Worm (Caenorhabditis elegans) whole organism, L3 larva: ENCODE results near the gene ceh-24.

Source experiments
- R02D3.7 ChIP-seq: fragments of 150-350 bp; optimal IDR thresholded peaks from 2 replicates; lab custom pipeline; 2014; ENCODE audit warnings: missing biosample characterization, missing genetic modification characterization
- ZK546.5 ChIP-seq: sonication (generic microtip); optimal IDR thresholded peaks from 2 replicates; lab custom pipeline; 2017; ENCODE audit warnings: missing biosample characterization, missing genetic modification characterization
- aly-2 ChIP-seq: fragments of 150-350 bp; optimal IDR thresholded peaks from 2 replicates; lab custom pipeline; 2014; ENCODE audit warnings: missing biosample characterization, missing genetic modification characterization
- ama-1 ChIP-seq: fragments of 150-350 bp; optimal IDR thresholded peaks from 2 replicates; lab custom pipeline; 2018
- ceh-28 ChIP-seq: fragments of 150-350 bp; optimal IDR thresholded peaks from 2 replicates; lab custom pipeline; 2014; ENCODE audit warnings: missing biosample characterization, missing genetic modification reagents, missing genetic modification characterization
- ceh-82 ChIP-seq: fragments of 150-350 bp; optimal IDR thresholded peaks from 2 replicates; lab custom pipeline; 2014; ENCODE audit warnings: missing biosample characterization, missing genetic modification characterization
- ceh-9 ChIP-seq: sonication (generic microtip); optimal IDR thresholded peaks from 2 replicates; lab custom pipeline; 2018; ENCODE audit warnings: missing biosample characterization, missing genetic modification characterization
- daf-12 ChIP-seq: fragments of 150-350 bp; optimal IDR thresholded peaks from 2 replicates; lab custom pipeline; 2014; ENCODE audit warnings: missing biosample characterization, missing genetic modification reagents, missing genetic modification characterization
- egl-5 ChIP-seq: fragments of 150-350 bp; optimal IDR thresholded peaks from 2 replicates; lab custom pipeline; 2017; ENCODE audit warnings: missing biosample characterization, missing genetic modification reagents, missing genetic modification characterization, inconsistent platforms
- elt-2 ChIP-seq: sonication (generic microtip); optimal IDR thresholded peaks from 2 replicates; lab custom pipeline; 2016; ENCODE audit warnings: missing genetic modification reagents, mild to moderate bottlenecking, missing genetic modification characterization, missing compliant biosample characterization
- elt-3 ChIP-seq, 3 experiments: fragments of 150-350 bp in 1 of 3; sonication (generic microtip) in 2 of 3; optimal IDR thresholded peaks; 2 replicates in 2 of 3; 4 replicates in 1 of 3; lab custom pipeline; 2014 to 2017; ENCODE audit warnings: missing biosample characterization in 3 of 3, missing genetic modification characterization in 3 of 3
- eor-1 ChIP-seq, 2 experiments: fragments of 150-350 bp; optimal IDR thresholded peaks; 2 replicates each; lab custom pipeline; 2014 to 2018; ENCODE audit warnings: missing biosample characterization in 2 of 2, missing genetic modification characterization in 2 of 2
- fkh-2 ChIP-seq: fragments of 150-350 bp; optimal IDR thresholded peaks from 2 replicates; lab custom pipeline; 2014; ENCODE audit warnings: missing biosample characterization, missing genetic modification reagents, missing genetic modification characterization
- fos-1 ChIP-seq: fragments of 150-350 bp; optimal IDR thresholded peaks from 2 replicates; lab custom pipeline; 2014; ENCODE audit warnings: missing biosample characterization, missing genetic modification characterization
- hmg-11 ChIP-seq: sonication (generic microtip); optimal IDR thresholded peaks from 2 replicates; lab custom pipeline; 2016; ENCODE audit warnings: missing genetic modification characterization, missing compliant biosample characterization
- jun-1 ChIP-seq: fragments of 150-350 bp; optimal IDR thresholded peaks from 2 replicates; lab custom pipeline; 2014; ENCODE audit warnings: missing biosample characterization, missing genetic modification reagents, missing genetic modification characterization
- lin-15B ChIP-seq: fragments of 150-350 bp; optimal IDR thresholded peaks from 2 replicates; lab custom pipeline; 2014; ENCODE audit warnings: missing biosample characterization, missing genetic modification characterization
- lin-39 ChIP-seq: fragments of 150-350 bp; optimal IDR thresholded peaks from 2 replicates; lab custom pipeline; 2018; ENCODE audit warnings: missing biosample characterization, missing genetic modification reagents, missing genetic modification characterization
- lsy-12 ChIP-seq: sonication (generic microtip); optimal IDR thresholded peaks from 2 replicates; lab custom pipeline; 2016; ENCODE audit warnings: mild to moderate bottlenecking, missing genetic modification characterization, missing compliant biosample characterization
- mdl-1 ChIP-seq: fragments of 150-350 bp; optimal IDR thresholded peaks from 2 replicates; lab custom pipeline; 2014; ENCODE audit warnings: missing biosample characterization, missing genetic modification characterization
- mml-1 ChIP-seq: fragments of 150-350 bp; sonication (generic microtip); optimal IDR thresholded peaks from 3 replicates; lab custom pipeline; 2014; ENCODE audit warnings: missing biosample characterization, missing genetic modification characterization
- nfya-1 ChIP-seq: sonication (generic microtip); optimal IDR thresholded peaks from 2 replicates; lab custom pipeline; 2017; ENCODE audit warnings: missing genetic modification characterization, mild to moderate bottlenecking, missing compliant biosample characterization, antibody characterized with exemption, moderate library complexity; ENCODE audit not compliant: insufficient read depth
- nhr-12 ChIP-seq: fragments of 150-350 bp; optimal IDR thresholded peaks from 2 replicates; lab custom pipeline; 2014; ENCODE audit warnings: missing biosample characterization, missing genetic modification characterization
- nhr-23 ChIP-seq: fragments of 150-350 bp; optimal IDR thresholded peaks from 2 replicates; lab custom pipeline; 2014; ENCODE audit warnings: missing biosample characterization, missing genetic modification reagents, missing genetic modification characterization
- nhr-25 ChIP-seq: sonication (generic microtip); optimal IDR thresholded peaks from 2 replicates; lab custom pipeline; 2017; ENCODE audit warnings: missing biosample characterization, missing genetic modification characterization
- nhr-28 ChIP-seq: fragments of 150-350 bp; optimal IDR thresholded peaks from 2 replicates; lab custom pipeline; 2014; ENCODE audit warnings: missing biosample characterization, missing genetic modification characterization
- nhr-43 ChIP-seq: sonication (generic microtip); optimal IDR thresholded peaks from 2 replicates; lab custom pipeline; 2016; ENCODE audit warnings: mild to moderate bottlenecking, missing genetic modification characterization, missing compliant biosample characterization; ENCODE audit not compliant: poor library complexity, severe bottlenecking
- nhr-67 ChIP-seq: fragments of 150-350 bp; optimal IDR thresholded peaks from 2 replicates; lab custom pipeline; 2014; ENCODE audit warnings: missing biosample characterization, missing genetic modification characterization
- nhr-77 ChIP-seq: fragments of 150-350 bp; optimal IDR thresholded peaks from 2 replicates; lab custom pipeline; 2014; ENCODE audit warnings: missing biosample characterization, missing genetic modification characterization
- pha-4 ChIP-seq: fragments of 150-350 bp; optimal IDR thresholded peaks from 2 replicates; lab custom pipeline; 2014; ENCODE audit warnings: missing biosample characterization, missing genetic modification reagents, missing genetic modification characterization
- pqm-1 ChIP-seq: fragments of 150-350 bp; optimal IDR thresholded peaks from 2 replicates; lab custom pipeline; 2017; ENCODE audit warnings: missing biosample characterization, missing genetic modification characterization, inconsistent platforms
- snpc-4 ChIP-seq: fragments of 150-350 bp; optimal IDR thresholded peaks from 2 replicates; lab custom pipeline; 2014; ENCODE audit warnings: missing biosample characterization, missing genetic modification characterization
- tbx-2 ChIP-seq: sonication (generic microtip); optimal IDR thresholded peaks from 2 replicates; lab custom pipeline; 2016; ENCODE audit warnings: mild to moderate bottlenecking, missing genetic modification characterization, missing compliant biosample characterization
- unc-39 ChIP-seq: sonication (generic microtip); optimal IDR thresholded peaks from 4 replicates; lab custom pipeline; 2017; ENCODE audit warnings: missing biosample characterization, missing genetic modification characterization
- unc-62 ChIP-seq: fragments of 150-350 bp; sonication (generic microtip); optimal IDR thresholded peaks from 4 replicates; lab custom pipeline; 2014; ENCODE audit warnings: missing biosample characterization, missing genetic modification reagents, missing genetic modification characterization
- zag-1 ChIP-seq: fragments of 150-350 bp; optimal IDR thresholded peaks from 2 replicates; lab custom pipeline; 2014; ENCODE audit warnings: missing biosample characterization, missing genetic modification characterization
- ztf-11 ChIP-seq: fragments of 150-350 bp; optimal IDR thresholded peaks from 2 replicates; lab custom pipeline; 2014; ENCODE audit warnings: missing biosample characterization, missing genetic modification characterization
- ztf-4 ChIP-seq: fragments of 150-350 bp; optimal IDR thresholded peaks from 2 replicates; lab custom pipeline; 2014; ENCODE audit warnings: missing biosample characterization, missing genetic modification characterization

ceh-24 gene

DNA sequence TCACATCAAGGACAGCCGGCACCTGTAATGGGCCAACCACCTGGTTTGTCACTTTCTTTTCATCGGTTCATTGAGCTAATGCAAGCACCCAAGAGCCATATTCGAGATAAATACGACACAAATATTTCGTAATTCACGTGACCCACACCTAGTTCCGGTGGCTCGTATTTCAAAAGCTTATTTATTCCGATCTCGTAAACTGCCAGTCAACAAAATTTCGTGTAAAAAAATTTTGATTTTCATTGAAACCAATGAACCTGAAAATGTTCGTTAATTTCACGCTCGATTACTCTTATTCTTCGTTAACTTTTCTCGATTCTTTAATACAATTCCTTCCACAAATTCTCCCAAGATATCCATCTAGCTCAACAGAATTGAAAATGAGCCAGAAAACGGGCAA lies 22.9 kb upstream of the ceh-24 start:
- TF ChIP-seq nhr-12 (tag; lab: Kevin White, UChicago) (no peak), daf-12 (tag; lab: Kevin White, UChicago) (no peak), fos-1 (tag; lab: Kevin White, UChicago) (no peak), nhr-67 (tag; lab: Kevin White, UChicago) (no peak), nhr-43 (tag; lab: Kevin White, UChicago) (no peak), eor-1 (tag; optimal IDR thresholded peaks at IDR 0.05; lab: Kevin White, UChicago) (no peak), lsy-12 (tag; lab: Kevin White, UChicago) (no peak), nhr-28 (no peak), zag-1 (tag; lab: Kevin White, UChicago) (no peak)

DNA sequence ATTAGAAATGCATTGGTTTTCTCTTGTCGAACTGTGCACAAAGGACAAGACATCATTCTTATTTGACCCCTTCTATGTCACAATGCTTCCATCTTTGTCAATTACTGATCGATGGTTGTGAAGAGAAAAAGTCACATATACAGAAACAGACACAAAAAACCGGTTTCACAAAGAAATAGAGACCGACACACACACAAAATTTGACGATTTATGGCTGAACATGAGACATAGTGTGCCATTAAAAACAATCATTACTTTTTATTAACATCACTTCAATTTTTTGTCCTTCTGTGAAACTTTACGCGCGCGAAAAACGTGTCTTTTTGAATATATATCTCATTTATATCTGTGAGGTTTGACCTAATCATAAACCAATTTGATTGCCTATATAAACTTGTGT lies 22.5 kb upstream of the ceh-24 start:
- TF ChIP-seq fkh-2 (tag; lab: Kevin White, UChicago): no peak
- TF ChIP-seq nhr-25: peak; percentile 79
- peak; percentile 20 for TF ChIP-seq nhr-43 (tag; lab: Kevin White, UChicago)
- peak; percentile 73 for TF ChIP-seq egl-5 (tag; lab: Kevin White, UChicago)
- peak; percentile 84 for TF ChIP-seq nhr-23

- TF ChIP-seq ama-1 (lab: Kevin White, UChicago): peak; percentile 36
- TF ChIP-seq unc-62: no peak
- TF ChIP-seq, all 47 proteins: peak for 1
These were observed 19.0 kb upstream of the ceh-24 start for ce11 chrV:13794046-13794445.

DNA sequence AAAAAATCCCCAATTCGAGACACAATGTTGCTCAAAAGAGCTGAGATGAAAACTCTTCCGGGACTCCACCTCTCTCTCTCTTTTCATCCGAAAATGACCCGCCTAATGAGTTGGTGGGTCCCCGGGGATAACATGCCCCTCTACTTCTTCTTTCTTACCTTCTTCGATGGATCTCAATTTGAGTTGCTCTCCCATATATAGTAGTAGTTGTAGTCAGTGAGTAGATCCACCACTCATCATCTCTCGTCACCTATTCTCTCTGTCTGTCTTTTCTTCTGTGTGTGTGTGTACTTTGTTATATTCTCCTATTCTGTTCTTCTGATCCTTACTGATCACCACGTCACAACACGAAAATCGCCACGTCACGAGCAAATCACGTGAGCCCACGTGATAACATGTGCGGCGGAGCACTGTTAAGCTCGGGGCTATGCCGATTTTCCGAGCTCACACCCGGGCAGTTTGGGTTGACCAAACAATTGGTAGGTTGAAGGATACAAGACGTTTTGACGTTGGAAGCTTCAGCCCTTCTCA lies 16.7 kb upstream of the ceh-24 start, which contains the start of gene twk-32:
twk-32 (plus strand) TSS at position 396 of the 531 bp plus-strand sequence.
- TF ChIP-seq pha-4 (tag; lab: Kevin White, UChicago) (peak; percentile 34), hmg-11 (tag; lab: Kevin White, UChicago) (no peak), ceh-82 (no peak), fos-1 (tag; lab: Kevin White, UChicago) (no peak), ama-1 (lab: Kevin White, UChicago) (peak; percentile 73), unc-39 (tag; lab: Kevin White, UChicago) (no peak), ceh-28 (no peak), mdl-1 (tag; lab: Kevin White, UChicago) (no peak), ceh-9 (tag; lab: Kevin White, UChicago) (no peak), nfya-1 (tag; lab: Kevin White, UChicago) (no peak), jun-1 (tag; lab: Kevin White, UChicago) (no peak), lin-15B (tag; lab: Kevin White, UChicago) (no peak), lin-39 (tag; lab: Kevin White, UChicago) (no peak), R02D3.7 (tag; lab: Kevin White, UChicago) (no peak), ztf-4 (tag; lab: Kevin White, UChicago) (no peak), mml-1 (tag; lab: Kevin White, UChicago) (peak; percentile 22), nhr-25 (no peak), aly-2 (tag; lab: Kevin White, UChicago) (no peak), ZK546.5 (tag; lab: Kevin White, UChicago) (no peak), fkh-2 (tag; lab: Kevin White, UChicago) (no peak), nhr-43 (tag; lab: Kevin White, UChicago) (no peak), egl-5 (tag; lab: Kevin White, UChicago) (no peak), nhr-67 (tag; lab: Kevin White, UChicago) (no peak)

ce11 chrV:13799190-13799589 lies 13.8 kb upstream of the ceh-24 start:
- no peak for TF ChIP-seq snpc-4 (tag; lab: Kevin White, UChicago)
- TF ChIP-seq nhr-77: no peak
- TF ChIP-seq mml-1 (tag; lab: Kevin White, UChicago): no peak
- TF ChIP-seq unc-62: no peak

DNA sequence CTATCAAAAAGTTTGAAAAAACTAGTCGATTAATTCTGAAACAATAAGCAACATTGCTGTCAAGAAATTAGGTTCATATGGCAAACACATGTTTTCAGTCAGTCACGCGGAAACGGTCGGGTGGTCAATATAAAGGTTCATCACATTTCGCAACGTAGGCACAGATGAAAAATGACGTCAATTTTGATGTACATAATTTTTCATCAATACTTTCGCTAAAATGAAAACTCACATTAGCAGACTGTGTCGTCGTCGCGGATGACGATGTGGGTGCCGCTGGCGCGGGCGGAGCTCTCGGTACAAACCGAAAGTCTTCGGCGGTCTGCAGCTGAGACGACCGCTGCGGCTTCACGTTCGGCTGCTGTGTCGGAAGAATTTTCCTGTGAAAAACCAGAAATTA lies 9.1 kb upstream of the ceh-24 start, which contains the start of gene swan-2:
swan-2 (minus strand) TSS at position 380 of the 400 bp plus-strand sequence.
- TF ChIP-seq ztf-11 (tag; lab: Kevin White, UChicago) (no peak), eor-1 (tag; optimal IDR thresholded peaks at IDR 0.05; lab: Kevin White, UChicago) (no peak), zag-1 (tag; lab: Kevin White, UChicago) (no peak), ama-1 (lab: Kevin White, UChicago) (peak; percentile 5), nhr-67 (tag; lab: Kevin White, UChicago) (no peak), tbx-2 (tag; lab: Kevin White, UChicago) (no peak), fos-1 (tag; lab: Kevin White, UChicago) (no peak), nhr-23 (no peak), nhr-43 (tag; lab: Kevin White, UChicago) (no peak), nhr-77 (no peak), mdl-1 (tag; lab: Kevin White, UChicago) (no peak), elt-3 (tag; optimal IDR thresholded peaks at IDR 0.05; lab: Kevin White, UChicago) (no peak), nfya-1 (tag; lab: Kevin White, UChicago) (no peak), pqm-1 (tag; lab: Kevin White, UChicago) (no peak), elt-2 (peak; percentile 5)
